Worm (Caenorhabditis elegans) whole organism, L3 larva: Measurements from ENCODE around the gene dct-14.
A peak's percentile ranks its signal among the peaks of the same experiment; 100 is the strongest.
"Not testable (repeated sequence)": the region's sequence is repeated elsewhere in the genome, so short reads cannot be mapped to it uniquely, and the experiment has no call there.

Experiments
- R02D3.7 ChIP-seq: fragments of 150-350 bp; optimal IDR thresholded peaks from 2 replicates; lab custom pipeline; 2014; ENCODE audit warnings: missing biosample characterization, missing genetic modification characterization
- ZK546.5 ChIP-seq: sonication (generic microtip); optimal IDR thresholded peaks from 2 replicates; lab custom pipeline; 2017; ENCODE audit warnings: missing biosample characterization, missing genetic modification characterization
- aly-2 ChIP-seq: fragments of 150-350 bp; optimal IDR thresholded peaks from 2 replicates; lab custom pipeline; 2014; ENCODE audit warnings: missing biosample characterization, missing genetic modification characterization
- ama-1 ChIP-seq: fragments of 150-350 bp; optimal IDR thresholded peaks from 2 replicates; lab custom pipeline; 2018
- ceh-16 ChIP-seq: sonication (generic microtip); optimal IDR thresholded peaks from 2 replicates; lab custom pipeline; 2017; ENCODE audit warnings: missing biosample characterization, missing genetic modification characterization
- ceh-28 ChIP-seq: fragments of 150-350 bp; optimal IDR thresholded peaks from 2 replicates; lab custom pipeline; 2014; ENCODE audit warnings: missing biosample characterization, missing genetic modification reagents, missing genetic modification characterization
- ceh-82 ChIP-seq: fragments of 150-350 bp; optimal IDR thresholded peaks from 2 replicates; lab custom pipeline; 2014; ENCODE audit warnings: missing biosample characterization, missing genetic modification characterization
- ceh-9 ChIP-seq: sonication (generic microtip); optimal IDR thresholded peaks from 2 replicates; lab custom pipeline; 2018; ENCODE audit warnings: missing biosample characterization, missing genetic modification characterization
- daf-12 ChIP-seq: fragments of 150-350 bp; optimal IDR thresholded peaks from 2 replicates; lab custom pipeline; 2014; ENCODE audit warnings: missing biosample characterization, missing genetic modification reagents, missing genetic modification characterization
- elt-2 ChIP-seq: sonication (generic microtip); optimal IDR thresholded peaks from 2 replicates; lab custom pipeline; 2016; ENCODE audit warnings: missing genetic modification reagents, mild to moderate bottlenecking, missing genetic modification characterization, missing compliant biosample characterization
- elt-3 ChIP-seq, 3 experiments: fragments of 150-350 bp in 1 of 3; sonication (generic microtip) in 2 of 3; optimal IDR thresholded peaks; 2 replicates in 2 of 3; 4 replicates in 1 of 3; lab custom pipeline; 2014 to 2017; ENCODE audit warnings: missing biosample characterization in 3 of 3, missing genetic modification characterization in 3 of 3
- fkh-2 ChIP-seq: fragments of 150-350 bp; optimal IDR thresholded peaks from 2 replicates; lab custom pipeline; 2014; ENCODE audit warnings: missing biosample characterization, missing genetic modification reagents, missing genetic modification characterization
- fos-1 ChIP-seq: fragments of 150-350 bp; optimal IDR thresholded peaks from 2 replicates; lab custom pipeline; 2014; ENCODE audit warnings: missing biosample characterization, missing genetic modification characterization
- hmg-11 ChIP-seq: sonication (generic microtip); optimal IDR thresholded peaks from 2 replicates; lab custom pipeline; 2016; ENCODE audit warnings: missing genetic modification characterization, missing compliant biosample characterization
- jun-1 ChIP-seq: fragments of 150-350 bp; optimal IDR thresholded peaks from 2 replicates; lab custom pipeline; 2014; ENCODE audit warnings: missing biosample characterization, missing genetic modification reagents, missing genetic modification characterization
- lin-15B ChIP-seq: fragments of 150-350 bp; optimal IDR thresholded peaks from 2 replicates; lab custom pipeline; 2014; ENCODE audit warnings: missing biosample characterization, missing genetic modification characterization
- lin-39 ChIP-seq: fragments of 150-350 bp; optimal IDR thresholded peaks from 2 replicates; lab custom pipeline; 2018; ENCODE audit warnings: missing biosample characterization, missing genetic modification reagents, missing genetic modification characterization
- lsy-12 ChIP-seq: sonication (generic microtip); optimal IDR thresholded peaks from 2 replicates; lab custom pipeline; 2016; ENCODE audit warnings: mild to moderate bottlenecking, missing genetic modification characterization, missing compliant biosample characterization
- nfya-1 ChIP-seq: sonication (generic microtip); optimal IDR thresholded peaks from 2 replicates; lab custom pipeline; 2017; ENCODE audit warnings: missing genetic modification characterization, mild to moderate bottlenecking, missing compliant biosample characterization, antibody characterized with exemption, moderate library complexity; ENCODE audit not compliant: insufficient read depth
- nhr-12 ChIP-seq: fragments of 150-350 bp; optimal IDR thresholded peaks from 2 replicates; lab custom pipeline; 2014; ENCODE audit warnings: missing biosample characterization, missing genetic modification characterization
- nhr-237 ChIP-seq: fragments of 150-350 bp; optimal IDR thresholded peaks from 2 replicates; lab custom pipeline; 2014; ENCODE audit warnings: missing biosample characterization, missing genetic modification characterization
- nhr-28 ChIP-seq: fragments of 150-350 bp; optimal IDR thresholded peaks from 2 replicates; lab custom pipeline; 2014; ENCODE audit warnings: missing biosample characterization, missing genetic modification characterization
- nhr-67 ChIP-seq: fragments of 150-350 bp; optimal IDR thresholded peaks from 2 replicates; lab custom pipeline; 2014; ENCODE audit warnings: missing biosample characterization, missing genetic modification characterization
- nhr-76 ChIP-seq: fragments of 150-350 bp; sonication (generic microtip); optimal IDR thresholded peaks from 5 replicates; lab custom pipeline; 2014; ENCODE audit warnings: missing biosample characterization, missing genetic modification characterization
- nhr-77 ChIP-seq: fragments of 150-350 bp; optimal IDR thresholded peaks from 2 replicates; lab custom pipeline; 2014; ENCODE audit warnings: missing biosample characterization, missing genetic modification characterization
- pha-4 ChIP-seq: fragments of 150-350 bp; optimal IDR thresholded peaks from 2 replicates; lab custom pipeline; 2014; ENCODE audit warnings: missing biosample characterization, missing genetic modification reagents, missing genetic modification characterization
- pqm-1 ChIP-seq: fragments of 150-350 bp; optimal IDR thresholded peaks from 2 replicates; lab custom pipeline; 2017; ENCODE audit warnings: missing biosample characterization, missing genetic modification characterization, inconsistent platforms
- sea-2 ChIP-seq: fragments of 150-350 bp; sonication (generic microtip); optimal IDR thresholded peaks from 4 replicates; lab custom pipeline; 2014; ENCODE audit warnings: missing biosample characterization, missing genetic modification reagents, missing genetic modification characterization
- tbx-2 ChIP-seq: sonication (generic microtip); optimal IDR thresholded peaks from 2 replicates; lab custom pipeline; 2016; ENCODE audit warnings: mild to moderate bottlenecking, missing genetic modification characterization, missing compliant biosample characterization
- unc-39 ChIP-seq: sonication (generic microtip); optimal IDR thresholded peaks from 4 replicates; lab custom pipeline; 2017; ENCODE audit warnings: missing biosample characterization, missing genetic modification characterization
- unc-62 ChIP-seq: fragments of 150-350 bp; sonication (generic microtip); optimal IDR thresholded peaks from 4 replicates; lab custom pipeline; 2014; ENCODE audit warnings: missing biosample characterization, missing genetic modification reagents, missing genetic modification characterization
- zag-1 ChIP-seq: fragments of 150-350 bp; optimal IDR thresholded peaks from 2 replicates; lab custom pipeline; 2014; ENCODE audit warnings: missing biosample characterization, missing genetic modification characterization

The dct-14 gene

ce11 chrV:20522219-20522618 is 21.9 kb upstream of the dct-14 start, which contains the start of the genes Y38H6C.9 and fbxa-150:
Gene Y38H6C.9, minus strand, starts transcription at chrV:20522270.
Gene fbxa-150, plus strand, starts transcription at chrV:20522598.
- no peak for TF ChIP-seq fos-1 (tag; lab: Kevin White, UChicago)

DNA sequence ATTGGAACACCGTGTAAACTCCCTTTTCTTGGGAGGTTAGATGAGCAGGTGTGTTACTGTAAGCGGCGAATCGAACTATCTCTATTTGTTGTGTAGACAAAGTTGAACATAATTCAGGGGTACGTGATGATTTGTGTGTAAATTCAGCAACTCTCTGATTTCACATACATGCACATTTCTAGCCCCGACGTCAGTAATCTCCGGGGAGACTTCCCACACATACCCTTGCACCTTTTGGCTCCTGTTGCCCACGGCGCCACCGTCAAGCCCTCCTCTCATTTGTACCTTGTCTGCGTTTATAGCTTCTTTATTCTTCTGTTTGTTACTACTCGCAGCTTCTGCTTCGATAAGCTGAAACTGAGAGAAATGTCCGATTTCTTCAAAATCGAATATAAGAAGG is 18.6 kb upstream of the dct-14 start, which contains the start of gene Y38H6C.25:
Y38H6C.25 (plus strand) TSS at position 301 of the 400 bp plus-strand sequence.
- no peak for TF ChIP-seq lsy-12 (tag; lab: Kevin White, UChicago)
- TF ChIP-seq nhr-12: no peak
- no peak for TF ChIP-seq fos-1 (tag; lab: Kevin White, UChicago)
- TF ChIP-seq jun-1 (tag; lab: Kevin White, UChicago): no peak
- no peak for TF ChIP-seq tbx-2
- TF ChIP-seq pqm-1: no peak
- TF ChIP-seq daf-12 (tag; lab: Kevin White, UChicago): no peak
- TF ChIP-seq nhr-67: no peak
- TF ChIP-seq, all 47 proteins: peak for 0

DNA sequence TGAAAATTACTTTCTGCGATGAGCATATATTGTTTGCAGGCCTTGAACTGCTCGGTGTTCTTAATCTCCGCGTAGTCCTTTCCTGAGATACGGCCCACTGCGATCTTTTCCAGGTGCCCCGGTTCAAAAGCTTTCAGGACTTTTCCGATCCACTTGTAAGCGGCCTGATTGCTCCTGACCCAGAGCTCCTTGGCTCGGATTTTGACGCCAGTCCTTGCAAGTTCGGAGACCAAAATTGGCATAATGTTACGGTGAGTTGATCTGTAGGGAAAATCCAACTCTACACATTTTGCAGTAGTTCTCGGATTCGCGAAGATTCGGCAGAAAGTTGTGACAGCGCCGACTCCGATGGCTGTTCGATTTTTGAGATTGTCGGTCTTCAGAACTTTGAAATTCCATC is 16.7 kb upstream of the dct-14 start:
- no peak for TF ChIP-seq unc-62 (GFP tag; lab: Kevin White, UChicago)
- TF ChIP-seq elt-2: no peak
- no peak for TF ChIP-seq tbx-2
- no peak for TF ChIP-seq nhr-77 (tag; lab: Kevin White, UChicago)
- TF ChIP-seq R02D3.7: no peak
- no peak for TF ChIP-seq ceh-9
- no peak for TF ChIP-seq nhr-237 (tag; lab: Kevin White, UChicago)
- TF ChIP-seq ceh-28 (tag; lab: Kevin White, UChicago): no peak
- no peak for TF ChIP-seq lin-39 (tag; lab: Kevin White, UChicago)
- TF ChIP-seq unc-39 (tag; lab: Kevin White, UChicago): no peak
- TF ChIP-seq ceh-82 (tag; lab: Kevin White, UChicago): no peak

DNA sequence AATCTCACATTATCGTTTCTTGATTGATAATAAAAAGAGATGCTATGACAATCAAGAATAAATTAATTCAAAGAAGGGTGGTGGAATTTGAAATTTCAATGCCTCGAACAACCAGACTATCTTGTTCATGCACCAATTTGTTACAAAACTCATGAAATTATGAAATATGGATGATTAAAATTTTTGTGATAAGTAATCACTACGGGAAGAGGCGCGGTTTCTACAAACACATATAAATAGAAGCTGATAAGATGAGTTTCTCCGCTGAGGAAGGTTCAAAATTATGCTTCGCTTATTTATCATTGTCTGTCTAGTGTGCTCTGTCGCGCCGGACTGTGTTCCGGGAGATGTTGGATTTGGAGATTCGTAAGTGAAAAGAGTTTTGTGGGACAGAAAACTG is 14.2 kb upstream of the dct-14 start:
- TF ChIP-seq daf-12 (tag; lab: Kevin White, UChicago) (no peak), elt-2 (peak; percentile 58)

ce11 chrV:20513661-20514060 is 13.4 kb upstream of the dct-14 start, which contains the start of gene Y38H6C.8:
Gene Y38H6C.8, plus strand, starts transcription at chrV:20513961.
- TF ChIP-seq nfya-1 (tag; lab: Kevin White, UChicago); lin-15B (tag; lab: Kevin White, UChicago); pqm-1: not testable (repeated sequence)

DNA sequence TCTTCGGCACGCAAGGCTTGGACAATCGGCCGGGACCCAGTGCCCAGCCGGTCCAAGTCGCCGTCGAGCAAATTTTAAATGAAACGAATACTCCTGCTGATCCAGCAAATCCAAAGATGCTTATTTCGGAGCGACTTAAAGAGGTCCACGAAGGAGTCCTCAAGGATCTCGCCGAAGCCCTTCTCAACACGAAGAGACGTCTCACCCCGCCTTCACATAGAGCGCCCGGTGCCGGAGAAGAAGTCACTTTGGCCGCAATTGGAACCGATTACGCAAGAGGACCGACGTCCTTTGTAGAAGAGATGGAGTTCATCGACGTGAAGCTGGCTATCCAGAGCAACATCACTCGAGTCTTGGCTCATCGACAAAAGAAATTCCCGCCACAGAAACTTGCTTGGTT is 9.1 kb upstream of the dct-14 start:
- TF ChIP-seq nhr-77 (tag; lab: Kevin White, UChicago) (no peak), sea-2 (no peak), ZK546.5 (tag; lab: Kevin White, UChicago) (no peak), R02D3.7 (no peak), unc-62 (GFP tag; lab: Kevin White, UChicago) (no peak), nhr-67 (no peak), nhr-76 (tag; lab: Kevin White, UChicago) (no peak), ama-1 (lab: Kevin White, UChicago) (no peak), ceh-16 (tag; lab: Kevin White, UChicago) (no peak), fos-1 (tag; lab: Kevin White, UChicago) (no peak), nhr-237 (tag; lab: Kevin White, UChicago) (no peak), aly-2 (no peak), ceh-28 (tag; lab: Kevin White, UChicago) (no peak), pha-4 (tag; lab: Kevin White, UChicago) (no peak), lin-15B (tag; lab: Kevin White, UChicago) (no peak), nhr-28 (tag; lab: Kevin White, UChicago) (no peak), zag-1 (tag; lab: Kevin White, UChicago) (no peak), fkh-2 (no peak), ceh-9 (no peak)

- TF ChIP-seq jun-1 (tag; lab: Kevin White, UChicago): no peak
- TF ChIP-seq elt-3 (tag; optimal IDR thresholded peaks at IDR 0.05; lab: Kevin White, UChicago): no peak
- TF ChIP-seq nhr-237 (tag; lab: Kevin White, UChicago): no peak
- TF ChIP-seq nfya-1 (tag; lab: Kevin White, UChicago): no peak
- TF ChIP-seq hmg-11 (tag; lab: Kevin White, UChicago): no peak
- TF ChIP-seq lin-39 (tag; lab: Kevin White, UChicago): no peak
Measured at ce11 chrV:20506542-20506941, 6.2 kb upstream of the dct-14 start.
